Worm (Caenorhabditis elegans) whole organism, L1 larva: ENCODE data around the gene lis-1.
A peak's percentile ranks its signal among the peaks of the same experiment; 100 is the strongest.

Experiments used
- C34B4.2 ChIP-seq: sonication (generic microtip); optimal IDR thresholded peaks from 2 replicates; lab custom pipeline; 2017; ENCODE audit warnings: mild to moderate bottlenecking, missing genetic modification characterization, missing compliant biosample characterization
- F16B12.6 ChIP-seq: fragments of 150-350 bp; optimal IDR thresholded peaks from 2 replicates; lab custom pipeline; 2014; ENCODE audit warnings: missing biosample characterization, missing genetic modification characterization
- Y116A8C.19 ChIP-seq: sonication (generic microtip); optimal IDR thresholded peaks from 2 replicates; lab custom pipeline; 2016; ENCODE audit warnings: missing compliant biosample characterization, missing genetic modification characterization, borderline replicate concordance
- aha-1 ChIP-seq: fragments of 150-350 bp; optimal IDR thresholded peaks from 2 replicates; lab custom pipeline; 2014; ENCODE audit warnings: missing biosample characterization, missing genetic modification characterization
- alr-1 ChIP-seq: fragments of 200-800 bp; sonication (Bioruptor generic); optimal IDR thresholded peaks from 2 replicates; lab custom pipeline; 2018; ENCODE audit warnings: borderline replicate concordance, mild to moderate bottlenecking, missing genetic modification characterization, missing compliant biosample characterization
- blmp-1 ChIP-seq: fragments of 150-350 bp; optimal IDR thresholded peaks from 2 replicates; lab custom pipeline; 2014; ENCODE audit warnings: missing biosample characterization, missing genetic modification characterization
- ceh-63 ChIP-seq: fragments of 200-800 bp; sonication (Bioruptor generic); optimal IDR thresholded peaks from 2 replicates; lab custom pipeline; 2018; ENCODE audit warnings: mild to moderate bottlenecking, missing genetic modification characterization, missing compliant biosample characterization
- ceh-8 ChIP-seq: fragments of 200-800 bp; sonication (Bioruptor generic); optimal IDR thresholded peaks from 2 replicates; lab custom pipeline; 2018; ENCODE audit warnings: mild to moderate bottlenecking, missing genetic modification characterization, moderate library complexity, missing compliant biosample characterization
- ceh-88 ChIP-seq: fragments of 200-800 bp; sonication (Bioruptor generic); IDR thresholded peaks from 2 replicates; pipeline ENCODE4 v1.3.6; 2022; ENCODE audit warnings: missing genetic modification characterization, missing compliant biosample characterization
- ceh-90 ChIP-seq: sonication (generic microtip); optimal IDR thresholded peaks from 2 replicates; lab custom pipeline; 2016; ENCODE audit warnings: missing genetic modification characterization, missing compliant biosample characterization
- dpl-1 ChIP-seq, 3 experiments: fragments of 150-350 bp in 2 of 3; sonication (generic microtip) in 1 of 3; optimal IDR thresholded peaks; 2 replicates each; lab custom pipeline; 2014 to 2017; ENCODE audit warnings: missing biosample characterization in 3 of 3, missing genetic modification characterization in 3 of 3, missing genetic modification reagents in 3 of 3
- dsc-1 ChIP-seq: sonication (generic microtip); optimal IDR thresholded peaks from 2 replicates; lab custom pipeline; 2016; ENCODE audit warnings: mild to moderate bottlenecking, missing genetic modification characterization, missing compliant biosample characterization
- efl-1 ChIP-seq, 4 experiments: fragments of 150-350 bp; optimal IDR thresholded peaks in 3 of 4; peaks in 1 of 4; 1 replicate in 1 of 4; 2 replicates in 3 of 4; lab custom pipeline; 2014; ENCODE audit warnings: missing biosample characterization in 2 of 4, missing genetic modification characterization in 2 of 4, missing genetic modification reagents in 2 of 4
- egl-27 ChIP-seq, 2 experiments: fragments of 150-350 bp in 1 of 2; sonication (generic microtip); optimal IDR thresholded peaks; 3 replicates each; lab custom pipeline; 2017 to 2018; ENCODE audit warnings: missing biosample characterization in 2 of 2, missing genetic modification characterization in 2 of 2, missing genetic modification reagents in 2 of 2
- elt-3 ChIP-seq, 6 experiments: fragments of 150-350 bp in 1 of 6; sonication (generic microtip); optimal IDR thresholded peaks; 2 replicates each; lab custom pipeline; 2017 to 2018; ENCODE audit warnings: missing biosample characterization in 6 of 6, missing genetic modification characterization in 6 of 6, inconsistent platforms in 1 of 6
- ets-5 ChIP-seq: fragments of 200-800 bp; sonication (Bioruptor generic); IDR thresholded peaks from 2 replicates; pipeline ENCODE4 v1.3.6; 2022; ENCODE audit warnings: missing genetic modification characterization, missing compliant biosample characterization
- fkh-10 ChIP-seq: sonication (generic microtip); optimal IDR thresholded peaks from 2 replicates; lab custom pipeline; 2017; ENCODE audit warnings: missing biosample characterization, missing genetic modification reagents, missing genetic modification characterization
- grh-1 ChIP-seq: fragments of 200-800 bp; sonication (Bioruptor generic); IDR thresholded peaks from 2 replicates; pipeline ENCODE4 v1.3.6; 2022; ENCODE audit warnings: missing genetic modification reagents, missing genetic modification characterization, missing compliant biosample characterization
- hlh-17 ChIP-seq: fragments of 200-800 bp; sonication (Bioruptor generic); optimal IDR thresholded peaks from 2 replicates; lab custom pipeline; 2018; ENCODE audit warnings: missing genetic modification characterization, mild to moderate bottlenecking, missing compliant biosample characterization, moderate library complexity, borderline replicate concordance
- hlh-4 ChIP-seq: sonication (generic microtip); optimal IDR thresholded peaks from 2 replicates; lab custom pipeline; 2016; ENCODE audit warnings: mild to moderate bottlenecking, missing genetic modification characterization, missing compliant biosample characterization
- hpl-2 ChIP-seq: fragments of 150-350 bp; optimal IDR thresholded peaks from 2 replicates; lab custom pipeline; 2014; ENCODE audit warnings: missing biosample characterization, missing genetic modification reagents, missing genetic modification characterization
- jun-1 ChIP-seq: fragments of 150-350 bp; optimal IDR thresholded peaks from 2 replicates; lab custom pipeline; 2014; ENCODE audit warnings: missing biosample characterization, missing genetic modification reagents, missing genetic modification characterization
- lin-13 ChIP-seq: fragments of 150-350 bp; optimal IDR thresholded peaks from 2 replicates; lab custom pipeline; 2014; ENCODE audit warnings: missing biosample characterization, missing genetic modification reagents, missing genetic modification characterization
- lin-14 ChIP-seq: fragments of 200-800 bp; sonication (Bioruptor generic); optimal IDR thresholded peaks from 2 replicates; lab custom pipeline; 2018; ENCODE audit warnings: mild to moderate bottlenecking, missing genetic modification characterization, moderate library complexity, missing compliant biosample characterization
- lin-15B ChIP-seq: fragments of 150-350 bp; sonication (generic microtip); optimal IDR thresholded peaks from 3 replicates; lab custom pipeline; 2014; ENCODE audit warnings: missing biosample characterization, missing genetic modification characterization
- lin-35 ChIP-seq, 2 experiments: fragments of 150-350 bp; optimal IDR thresholded peaks; 2 replicates each; lab custom pipeline; 2014; ENCODE audit warnings: missing biosample characterization in 2 of 2, missing genetic modification characterization in 2 of 2, missing genetic modification reagents in 2 of 2
- lin-39 ChIP-seq: fragments of 150-350 bp; optimal IDR thresholded peaks from 2 replicates; lab custom pipeline; 2014; ENCODE audit warnings: missing biosample characterization, missing genetic modification reagents, missing genetic modification characterization
- lir-3 ChIP-seq: sonication (generic microtip); optimal IDR thresholded peaks from 2 replicates; lab custom pipeline; 2016; ENCODE audit warnings: mild to moderate bottlenecking, missing genetic modification characterization, moderate library complexity, missing compliant biosample characterization; ENCODE audit not compliant: poor library complexity
- mab-9 ChIP-seq: fragments of 200-800 bp; sonication (Bioruptor generic); IDR thresholded peaks from 2 replicates; pipeline ENCODE4 v1.3.6; 2022; ENCODE audit warnings: missing genetic modification reagents, missing genetic modification characterization, missing compliant biosample characterization
- mef-2 ChIP-seq: fragments of 150-350 bp; optimal IDR thresholded peaks from 2 replicates; lab custom pipeline; 2014; ENCODE audit warnings: missing biosample characterization, missing genetic modification characterization
- mep-1 ChIP-seq: fragments of 150-350 bp; optimal IDR thresholded peaks from 2 replicates; lab custom pipeline; 2014; ENCODE audit warnings: missing biosample characterization, missing genetic modification characterization
- nhr-11 ChIP-seq: fragments of 150-350 bp; optimal IDR thresholded peaks from 2 replicates; lab custom pipeline; 2014; ENCODE audit warnings: missing biosample characterization, missing genetic modification characterization
- nhr-237 ChIP-seq: fragments of 150-350 bp; optimal IDR thresholded peaks from 2 replicates; lab custom pipeline; 2014; ENCODE audit warnings: missing biosample characterization, missing genetic modification characterization
- nhr-77 ChIP-seq: fragments of 150-350 bp; optimal IDR thresholded peaks from 2 replicates; lab custom pipeline; 2014; ENCODE audit warnings: missing biosample characterization, missing genetic modification characterization
- skn-1 ChIP-seq: fragments of 150-350 bp; optimal IDR thresholded peaks from 2 replicates; lab custom pipeline; 2014; ENCODE audit warnings: missing biosample characterization, missing genetic modification characterization
- sup-37 ChIP-seq: fragments of 200-800 bp; sonication (Bioruptor generic); optimal IDR thresholded peaks from 2 replicates; lab custom pipeline; 2018; ENCODE audit warnings: mild to moderate bottlenecking, missing genetic modification characterization, missing compliant biosample characterization
- swsn-7 ChIP-seq: sonication (generic microtip); optimal IDR thresholded peaks from 2 replicates; lab custom pipeline; 2016; ENCODE audit warnings: missing genetic modification characterization, missing compliant biosample characterization
- tlp-1 ChIP-seq: fragments of 150-350 bp; optimal IDR thresholded peaks from 2 replicates; lab custom pipeline; 2014; ENCODE audit warnings: missing biosample characterization, missing genetic modification characterization
- unc-62 ChIP-seq: fragments of 150-350 bp; optimal IDR thresholded peaks from 2 replicates; lab custom pipeline; 2014; ENCODE audit warnings: missing biosample characterization, missing genetic modification reagents, missing genetic modification characterization
- unc-86 ChIP-seq: sonication (generic microtip); optimal IDR thresholded peaks from 2 replicates; lab custom pipeline; 2016; ENCODE audit warnings: missing genetic modification characterization, missing compliant biosample characterization
- unc-98 ChIP-seq: fragments of 200-800 bp; sonication (Bioruptor generic); IDR thresholded peaks from 2 replicates; pipeline ENCODE4 v1.3.6; 2022; ENCODE audit warnings: missing genetic modification characterization, missing compliant biosample characterization
- ztf-11 ChIP-seq, 2 experiments: sonication (generic microtip); optimal IDR thresholded peaks; 2 replicates each; lab custom pipeline; 2016 to 2017; ENCODE audit warnings: missing genetic modification characterization in 2 of 2, missing biosample characterization in 1 of 2, missing compliant biosample characterization in 1 of 2

The lis-1 gene

DNA sequence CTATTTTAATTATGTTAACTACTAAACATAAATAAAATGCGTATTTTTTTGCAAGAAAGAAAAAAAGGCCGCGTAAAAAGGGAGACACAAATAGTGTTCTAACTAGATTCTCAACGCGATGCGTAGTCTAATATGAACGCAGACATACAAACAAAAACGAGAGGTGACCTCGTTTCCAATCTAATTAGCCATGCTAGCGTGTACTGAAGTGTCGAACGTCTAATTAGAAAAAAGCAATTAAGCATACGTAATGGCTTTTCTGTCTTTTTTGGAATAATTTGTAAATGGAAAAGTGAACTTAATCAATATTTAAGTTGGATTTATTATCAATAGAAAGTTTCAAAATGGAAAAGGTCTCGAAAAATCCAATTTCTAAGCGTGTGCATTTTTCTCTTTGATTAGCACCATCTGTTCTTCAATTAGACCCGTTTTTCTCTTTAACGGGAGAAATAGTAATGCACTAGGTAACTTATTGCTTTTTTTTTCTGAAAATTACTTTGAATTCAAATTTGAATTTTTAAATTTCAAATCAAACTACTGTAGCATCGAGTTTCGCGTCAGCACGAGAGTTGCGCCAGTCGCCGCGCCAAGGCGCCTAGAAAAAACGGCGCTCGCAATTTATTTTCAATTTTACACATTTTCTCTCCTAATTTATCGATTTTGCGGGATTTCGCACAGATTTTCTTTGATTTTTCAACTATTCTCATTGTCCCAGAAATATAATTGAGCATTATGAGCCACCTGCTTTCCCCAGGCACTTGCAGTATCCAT lies 35.8 kb downstream of the lis-1 start (continued):
- TF ChIP-seq mef-2 (tag; lab: Kevin White, UChicago), result no peak
- TF ChIP-seq tlp-1 (tag; lab: Kevin White, UChicago), result no peak
- no peak for TF ChIP-seq skn-1
- peak; percentile 34 for TF ChIP-seq lin-13 (GFP tag; lab: Kevin White, UChicago)
- TF ChIP-seq dpl-1 (GFP tag; optimal IDR thresholded peaks at IDR 0.05; lab: Kevin White, UChicago), result peak; percentile 53 to 82 (median 78)
- TF ChIP-seq egl-27 (tag; optimal IDR thresholded peaks at IDR 0.05; lab: Kevin White, UChicago), result no peak
- no peak for TF ChIP-seq ceh-63 (GFP tag; lab: Kevin White, UChicago)
- no peak for TF ChIP-seq hlh-4
- TF ChIP-seq ets-5 (GFP tag; lab: Robert Waterston, UW), result no peak
- no peak for TF ChIP-seq unc-86 (tag; lab: Kevin White, UChicago)
- TF ChIP-seq nhr-11, result no peak
- peak; percentile 17 for TF ChIP-seq blmp-1
- TF ChIP-seq F16B12.6, result no peak
- TF ChIP-seq lin-14 (GFP tag; lab: Kevin White, UChicago), result no peak
- no peak for TF ChIP-seq mep-1 (tag; lab: Kevin White, UChicago)
- TF ChIP-seq alr-1 (tag; lab: Kevin White, UChicago), result no peak
- no peak for TF ChIP-seq elt-3 (tag; optimal IDR thresholded peaks at IDR 0.05; lab: Kevin White, UChicago)
- no peak for TF ChIP-seq ceh-88 (GFP tag; lab: Robert Waterston, UW)
- no peak for TF ChIP-seq grh-1 (GFP tag; lab: Robert Waterston, UW)
- no peak for TF ChIP-seq swsn-7
- no peak for TF ChIP-seq ztf-11 (tag; optimal IDR thresholded peaks at IDR 0.05; lab: Kevin White, UChicago)
- peak; percentile 65 to 83 for TF ChIP-seq lin-35 (GFP tag; optimal IDR thresholded peaks at IDR 0.05; lab: Kevin White, UChicago)
- TF ChIP-seq aha-1 (tag; lab: Kevin White, UChicago), result no peak
- no peak for TF ChIP-seq jun-1 (tag; lab: Kevin White, UChicago)
- no peak for TF ChIP-seq nhr-77 (tag; lab: Kevin White, UChicago)
- TF ChIP-seq ceh-8, result no peak
- peak; percentile 20 for TF ChIP-seq lin-15B
- TF ChIP-seq lir-3, result no peak
- no peak for TF ChIP-seq Y116A8C.19
- peak; percentile 66 for TF ChIP-seq dsc-1
- no peak for TF ChIP-seq unc-62

DNA sequence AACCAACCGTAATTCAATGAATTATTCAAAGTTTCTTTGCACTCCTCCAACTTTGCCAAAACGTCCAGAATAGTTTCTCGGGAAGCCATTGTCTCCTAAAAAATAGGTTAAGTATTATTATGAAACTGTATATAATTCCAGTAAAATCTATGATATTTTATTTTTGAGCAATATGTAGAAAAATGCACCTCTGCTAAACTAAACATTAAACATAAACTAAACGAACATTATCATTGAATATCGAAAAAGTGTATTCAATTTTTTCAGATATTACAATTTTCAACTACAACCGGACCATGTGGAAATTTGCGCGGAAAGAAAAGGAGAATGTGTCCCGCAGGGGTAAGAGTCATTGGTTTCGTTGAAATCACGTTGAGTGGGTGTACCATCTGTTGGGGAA lies 36.8 kb downstream of the lis-1 start, which contains the start of gene F53A2.3:
TSS of gene F53A2.3 (minus strand) at position 101 of the 400 bp plus-strand sequence.
- TF ChIP-seq lin-39 (tag; lab: Kevin White, UChicago) (no peak), C34B4.2 (tag; lab: Kevin White, UChicago) (no peak), jun-1 (tag; lab: Kevin White, UChicago) (no peak), dpl-1 (GFP tag; optimal IDR thresholded peaks at IDR 0.05; lab: Kevin White, UChicago) (no peak), mep-1 (tag; lab: Kevin White, UChicago) (no peak), nhr-77 (tag; lab: Kevin White, UChicago) (no peak)
- TF ChIP-seq, all 84 proteins: peak for 0

DNA sequence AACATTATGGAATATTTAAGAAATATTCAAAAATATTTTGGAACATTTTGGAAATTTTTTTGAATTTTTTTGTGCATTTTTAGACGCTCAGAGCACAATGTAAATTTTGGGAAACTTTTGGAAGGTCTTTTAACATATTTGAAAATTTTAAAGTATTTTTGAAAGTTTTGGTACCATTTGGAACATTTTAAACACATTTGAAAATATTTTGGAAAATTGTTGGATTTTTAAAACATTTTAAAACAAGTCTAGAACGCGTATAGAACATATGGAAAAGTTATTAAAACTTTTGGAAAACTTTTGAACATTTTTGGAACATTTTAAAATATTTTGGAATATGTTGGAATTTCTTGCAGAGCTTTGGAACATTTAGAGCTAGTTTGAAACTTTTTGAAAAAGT lies 42.8 kb downstream of the lis-1 start, which contains the start of gene sdz-20:
TSS of gene sdz-20 (plus strand) at position 301 of the 400 bp plus-strand sequence.
- TF ChIP-seq ceh-88 (GFP tag; lab: Robert Waterston, UW) (no peak), ceh-90 (tag; lab: Kevin White, UChicago) (no peak), fkh-10 (GFP tag; lab: Kevin White, UChicago) (no peak), efl-1 (optimal IDR thresholded peaks at IDR 0.05; lab: Kevin White, UChicago) (no peak), efl-1 (GFP tag; optimal IDR thresholded peaks at IDR 0.05 in 1 of 2; lab: Kevin White, UChicago) (no peak), unc-98 (GFP tag; lab: Robert Waterston, UW) (no peak), hpl-2 (no peak), lin-35 (GFP tag; optimal IDR thresholded peaks at IDR 0.05; lab: Kevin White, UChicago) (no peak), hlh-4 (no peak), mab-9 (no peak), elt-3 (tag; optimal IDR thresholded peaks at IDR 0.05; lab: Kevin White, UChicago) (no peak), lin-15B (no peak), hlh-17 (GFP tag; lab: Kevin White, UChicago) (no peak), lin-13 (GFP tag; lab: Kevin White, UChicago) (no peak), alr-1 (tag; lab: Kevin White, UChicago) (no peak), Y116A8C.19 (no peak), sup-37 (no peak), nhr-237 (tag; lab: Kevin White, UChicago) (no peak), mef-2 (tag; lab: Kevin White, UChicago) (no peak), grh-1 (GFP tag; lab: Robert Waterston, UW) (no peak), lin-39 (tag; lab: Kevin White, UChicago) (no peak)
